Worm (Caenorhabditis elegans): ENCODE data around the gene T07G12.2.

T07G12.2 gene

ce11 chrIV:10538584-10538983 is 8.1 kb downstream of the T07G12.2 start, which contains the start of gene T07G12.4:
Gene T07G12.4 (minus strand): TSS chrIV:10538684.
- TF ChIP-seq nhr-77 (tag; optimal IDR thresholded peaks at IDR 0.05) = no peak
- TF ChIP-seq nhr-12 (tag; optimal IDR thresholded peaks at IDR 0.05) = no peak

DNA sequence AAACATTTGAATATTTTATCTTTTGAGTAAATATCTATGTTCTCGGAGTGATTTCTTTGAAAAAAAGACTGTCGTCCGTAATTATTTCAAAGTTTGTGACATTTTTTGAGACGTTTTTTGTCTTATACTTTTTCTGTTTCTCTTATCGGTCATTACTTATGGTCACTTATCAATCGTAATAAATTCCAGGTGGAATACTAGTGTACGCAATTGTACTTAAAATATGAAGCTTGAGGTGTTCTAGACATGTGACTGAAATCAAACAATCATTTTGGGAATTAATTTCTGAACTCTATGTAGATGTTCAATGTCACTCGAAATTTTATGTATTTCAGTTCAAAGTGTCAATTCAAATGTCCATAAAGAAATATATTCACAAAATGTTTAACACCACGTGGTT is 11.8 kb downstream of the T07G12.2 start:
- TF ChIP-seq fkh-10 (GFP tag; optimal IDR thresholded peaks at IDR 0.05) = no peak
- TF ChIP-seq nhr-237 (tag; optimal IDR thresholded peaks at IDR 0.05) = no peak
- no peak for TF ChIP-seq sox-4 (tag; optimal IDR thresholded peaks at IDR 0.05)
- TF ChIP-seq elt-2 (tag; optimal IDR thresholded peaks at IDR 0.05) = peak; percentile 52

DNA sequence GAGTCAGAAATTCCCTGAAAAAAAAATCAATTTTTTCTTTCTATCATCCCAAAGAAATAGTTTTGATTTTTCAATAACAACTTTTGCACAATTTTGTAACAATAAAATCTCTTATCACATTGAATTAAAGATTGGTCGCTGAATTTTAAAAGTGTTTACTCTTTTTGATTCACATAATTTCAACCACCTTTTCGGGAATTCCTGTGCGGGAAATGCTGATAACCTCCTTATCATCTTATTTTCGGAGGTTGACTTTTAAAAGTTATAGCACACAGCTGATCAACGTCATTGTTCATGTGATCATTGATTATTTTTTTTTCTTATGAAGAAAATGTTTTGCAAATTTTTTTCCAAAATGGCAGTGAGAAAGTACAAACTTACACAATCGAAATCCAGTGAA is 12.9 kb downstream of the T07G12.2 start:
- peak; percentile 70 for TF ChIP-seq pqm-1 (tag; optimal IDR thresholded peaks at IDR 0.05)
- no peak for TF ChIP-seq pax-3 (tag; optimal IDR thresholded peaks at IDR 0.05)
- TF ChIP-seq mef-2 (tag; optimal IDR thresholded peaks at IDR 0.05) = no peak
- TF ChIP-seq unc-62 (GFP tag; optimal IDR thresholded peaks at IDR 0.05) = no peak
- TF ChIP-seq efl-3 (GFP tag; optimal IDR thresholded peaks at IDR 0.05) = no peak
- TF ChIP-seq zip-4 (GFP tag; optimal IDR thresholded peaks at IDR 0.05) = no peak
- peak; percentile 95 for TF ChIP-seq elt-2 (tag; optimal IDR thresholded peaks at IDR 0.05)
- no peak for TF ChIP-seq F16B12.6 (tag; optimal IDR thresholded peaks at IDR 0.05)
- peak; percentile 38 for TF ChIP-seq nhr-90 (tag; optimal IDR thresholded peaks at IDR 0.05; ENCODE audit: poor library complexity)
- no peak for TF ChIP-seq tbx-2 (tag; optimal IDR thresholded peaks at IDR 0.05)
- TF ChIP-seq tlp-1 (tag; optimal IDR thresholded peaks at IDR 0.05) = peak; percentile 12

DNA sequence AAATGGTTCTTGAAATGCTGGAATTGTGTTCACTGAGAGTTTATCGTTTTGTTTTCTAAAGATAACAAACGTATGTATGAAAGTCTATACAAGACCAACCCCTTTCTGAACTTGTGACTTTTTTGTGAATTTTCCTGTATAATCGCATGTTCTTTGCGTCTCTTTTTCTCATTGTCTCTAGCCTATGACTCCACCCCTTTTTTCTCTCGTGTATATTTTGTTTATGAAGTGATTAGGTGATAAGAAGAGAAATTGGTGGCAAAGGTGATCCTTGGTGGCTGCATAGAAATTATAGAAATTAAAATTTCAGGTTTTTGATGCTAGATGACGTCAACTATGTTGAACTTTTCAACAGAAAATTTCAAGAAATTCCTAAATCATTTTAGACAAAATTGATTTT is 14.5 kb downstream of the T07G12.2 start, which contains the start of gene T07G12.5:
T07G12.5 (minus strand) TSS at position 101 of the 400 bp plus-strand sequence.
- TF ChIP-seq elt-2 (tag; optimal IDR thresholded peaks at IDR 0.05) (peak; percentile 47), tlp-1 (tag; optimal IDR thresholded peaks at IDR 0.05) (no peak)

DNA sequence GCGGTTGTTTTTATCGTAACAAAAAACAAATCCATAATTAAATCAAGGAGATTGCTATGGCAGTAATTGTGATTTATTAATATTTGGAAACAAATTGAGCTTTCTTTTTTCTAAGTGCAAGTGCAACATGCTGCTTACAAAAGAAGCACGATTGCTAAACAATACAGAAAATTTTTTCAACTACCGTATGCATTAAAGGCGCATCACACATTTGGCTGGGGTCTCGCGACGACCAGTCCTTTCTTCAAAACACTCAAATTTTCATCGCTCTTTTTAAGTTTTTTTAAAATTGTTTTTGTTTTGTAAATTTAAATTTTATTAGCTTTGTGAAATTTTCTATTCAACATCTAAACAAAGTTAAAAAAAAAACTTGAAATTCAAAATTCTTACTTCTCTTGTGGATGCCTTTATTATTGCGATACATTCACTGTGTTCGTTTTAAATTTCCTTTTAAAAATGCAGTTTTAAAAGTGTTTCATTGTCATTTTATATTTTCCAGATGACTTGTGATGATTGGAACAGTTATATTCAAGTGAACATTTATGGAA is 16.2 kb downstream of the T07G12.2 start, which contains the start of gene zim-1:
zim-1 (plus strand) TSS at position 498 of the 548 bp plus-strand sequence.
- TF ChIP-seq ceh-63 (GFP tag; optimal IDR thresholded peaks at IDR 0.05) = no peak
- TF ChIP-seq ceh-90 (tag; optimal IDR thresholded peaks at IDR 0.05) = no peak
- no peak for TF ChIP-seq fkh-10 (GFP tag; optimal IDR thresholded peaks at IDR 0.05)
- TF ChIP-seq unc-62 (GFP tag; optimal IDR thresholded peaks at IDR 0.05) = no peak
- no peak for TF ChIP-seq aly-2 (tag; optimal IDR thresholded peaks at IDR 0.05)
- TF ChIP-seq mab-9 (GFP tag; IDR thresholded peaks at IDR 0.05) = no peak
- no peak for TF ChIP-seq nhr-19 (GFP tag; conservative IDR thresholded peaks at IDR 0.05)
- TF ChIP-seq snpc-4 (tag; optimal IDR thresholded peaks at IDR 0.05) = no peak
- no peak for TF ChIP-seq mdl-1 (tag; optimal IDR thresholded peaks at IDR 0.05)
- TF ChIP-seq nhr-47 (tag; optimal IDR thresholded peaks at IDR 0.05) = no peak
- no peak for TF ChIP-seq fkh-4 (tag; optimal IDR thresholded peaks at IDR 0.05; ENCODE audit: borderline replicate concordance)
- no peak for TF ChIP-seq nhr-76 (tag; optimal IDR thresholded peaks at IDR 0.05)
- TF ChIP-seq unc-86 (tag; optimal IDR thresholded peaks at IDR 0.05) = no peak
- TF ChIP-seq egl-13 (tag; optimal IDR thresholded peaks at IDR 0.05) = no peak
- TF ChIP-seq ces-1 (GFP tag; optimal IDR thresholded peaks at IDR 0.05) = no peak

ce11 chrIV:10554947-10555346 is 24.4 kb downstream of the T07G12.2 start, which contains the start of gene zim-2:
Gene zim-2 (plus strand): TSS chrIV:10555247.
- no peak for TF ChIP-seq egl-13 (tag; optimal IDR thresholded peaks at IDR 0.05)
- no peak for TF ChIP-seq C04F5.9 (tag; optimal IDR thresholded peaks at IDR 0.05)
- TF ChIP-seq C16A3.4 (tag; optimal IDR thresholded peaks at IDR 0.05) = no peak
- TF ChIP-seq nhr-47 (tag; optimal IDR thresholded peaks at IDR 0.05) = no peak
- TF ChIP-seq nhr-84 (tag; optimal IDR thresholded peaks at IDR 0.05) = no peak
- no peak for TF ChIP-seq nhr-76 (tag; optimal IDR thresholded peaks at IDR 0.05)
- no peak for TF ChIP-seq nhr-71 (tag; optimal IDR thresholded peaks at IDR 0.05)
- no peak for TF ChIP-seq unc-62 (GFP tag; optimal IDR thresholded peaks at IDR 0.05)
- no peak for TF ChIP-seq fkh-8 (tag; optimal IDR thresholded peaks at IDR 0.05)
- no peak for TF ChIP-seq lin-14 (GFP tag; optimal IDR thresholded peaks at IDR 0.05)
- no peak for TF ChIP-seq nhr-237 (tag; optimal IDR thresholded peaks at IDR 0.05)
- TF ChIP-seq elt-2 (tag; optimal IDR thresholded peaks at IDR 0.05) = no peak
- TF ChIP-seq ceh-88 (GFP tag; IDR thresholded peaks at IDR 0.05) = no peak
- TF ChIP-seq unc-86 (tag; optimal IDR thresholded peaks at IDR 0.05) = no peak
